Fruit fly (Drosophila melanogaster): Measurements from ENCODE around the gene Tgs1.

Gene Tgs1

dm6 chr3R:18230229-18230628 is 25.1 kb upstream of the Tgs1 start (continued):
- TF ChIP-seq Hand (GFP tag; optimal IDR thresholded peaks at IDR 0.05) (no peak), row (GFP tag; IDR thresholded peaks at IDR 0.05) (peak; percentile 20; the same call in 1 of the 3 replicates), CG8944 (GFP tag; optimal IDR thresholded peaks at IDR 0.05) (no peak), Bdp1 (GFP tag; optimal IDR thresholded peaks at IDR 0.05) (no peak), crol (GFP tag; IDR thresholded peaks at IDR 0.05) (no peak), stc (GFP tag; IDR thresholded peaks at IDR 0.05) (no peak), Fer1 (GFP tag; optimal IDR thresholded peaks at IDR 0.05) (no peak), CG8478 (optimal IDR thresholded peaks at IDR 0.05) (no peak), CG17359 (tag; optimal IDR thresholded peaks at IDR 0.05) (no peak), CG17361 (GFP tag; IDR thresholded peaks at IDR 0.05) (no peak), CG6791 (GFP tag; IDR thresholded peaks at IDR 0.05; ENCODE audit: partially characterized antibody) (0 out of 3 replicates have a peak, but pooled peaks have one; percentile 27), slou (GFP tag; optimal IDR thresholded peaks at IDR 0.05) (no peak), yki (optimal IDR thresholded peaks at IDR 0.05) (no peak), lab (GFP tag; optimal IDR thresholded peaks at IDR 0.05) (no peak), CG43689 (GFP tag; IDR thresholded peaks at IDR 0.05) (no peak), CG13287 (GFP tag; IDR thresholded peaks at IDR 0.05; ENCODE audit: partially characterized antibody) (peak; percentile 43; the same call in 1 of the 2 replicates), HLH4C (GFP tag; IDR thresholded peaks at IDR 0.05; ENCODE audit: partially characterized antibody) (0 out of 3 replicates have a peak, but pooled peaks have one; percentile 25), Hmx (GFP tag; optimal IDR thresholded peaks at IDR 0.05) (no peak), CG10565 (GFP tag; optimal IDR thresholded peaks at IDR 0.05) (no peak), eyg (GFP tag; optimal IDR thresholded peaks at IDR 0.05) (no peak), Eip74EF (GFP tag; optimal IDR thresholded peaks at IDR 0.05) (no peak), CoRest (tag; optimal IDR thresholded peaks at IDR 0.05) (no peak), ssp (GFP tag; IDR thresholded peaks at IDR 0.05) (peak; percentile 84), wek (GFP tag; optimal IDR thresholded peaks at IDR 0.05) (no peak), mirr (GFP tag; optimal IDR thresholded peaks at IDR 0.05) (no peak), dm (GFP tag; optimal IDR thresholded peaks at IDR 0.05) (no peak), Scr (GFP tag; IDR thresholded peaks at IDR 0.05; ENCODE audit: partially characterized antibody) (no peak), CG15601 (tag; optimal IDR thresholded peaks at IDR 0.05) (no peak), gfzf (GFP tag; optimal IDR thresholded peaks at IDR 0.05) (no peak), wdn (GFP tag; IDR thresholded peaks at IDR 0.05) (no peak), ap (GFP tag; IDR thresholded peaks at IDR 0.05) (no peak), CG17385 (GFP tag; optimal IDR thresholded peaks at IDR 0.05) (no peak), Blimp-1 (GFP tag; optimal IDR thresholded peaks at IDR 0.05) (no peak), dmrt99B (tag; optimal IDR thresholded peaks at IDR 0.05) (no peak), Nf-YB (GFP tag; optimal IDR thresholded peaks at IDR 0.05) (no peak), CG7987 (GFP tag; optimal IDR thresholded peaks at IDR 0.05) (no peak), CG17802 (tag; optimal IDR thresholded peaks at IDR 0.05) (peak; percentile 86), CG30020 (tag; optimal IDR thresholded peaks at IDR 0.05) (peak; percentile 21), vnd (GFP tag; IDR thresholded peaks at IDR 0.05; ENCODE audit: partially characterized antibody) (no peak), corto (GFP tag; optimal IDR thresholded peaks at IDR 0.05) (no peak), CG13894 (tag; optimal IDR thresholded peaks at IDR 0.05) (no peak), E2f2 (GFP tag; IDR thresholded peaks at IDR 0.05) (peak; percentile 51; the same call in 1 of the 2 replicates), chn (GFP tag; optimal IDR thresholded peaks at IDR 0.05) (no peak), CG7357 (GFP tag; IDR thresholded peaks at IDR 0.05) (peak; percentile 79), pzg (GFP tag; optimal IDR thresholded peaks at IDR 0.05) (peak; percentile 37), Doc2 (GFP tag; IDR thresholded peaks at IDR 0.05) (no peak), fd102C (GFP tag; optimal IDR thresholded peaks at IDR 0.05) (no peak), CG6854 (GFP tag; optimal IDR thresholded peaks at IDR 0.05) (no peak), Ada2b (GFP tag; IDR thresholded peaks at IDR 0.05) (no peak), GATAe (GFP tag; conservative IDR thresholded peaks at IDR 0.05) (no peak), shn (GFP tag; optimal IDR thresholded peaks at IDR 0.05) (no peak)
